Worm (Caenorhabditis elegans) whole organism, L3 larva: Measurements from ENCODE around the gene Y73F8A.36.

Experiments
- ceh-9 ChIP-seq: sonication (generic microtip); optimal IDR thresholded peaks from 2 replicates; lab custom pipeline; 2018; ENCODE audit warnings: missing biosample characterization, missing genetic modification characterization
- daf-12 ChIP-seq: fragments of 150-350 bp; optimal IDR thresholded peaks from 2 replicates; lab custom pipeline; 2014; ENCODE audit warnings: missing biosample characterization, missing genetic modification reagents, missing genetic modification characterization
- nhr-28 ChIP-seq: fragments of 150-350 bp; optimal IDR thresholded peaks from 2 replicates; lab custom pipeline; 2014; ENCODE audit warnings: missing biosample characterization, missing genetic modification characterization
- unc-62 ChIP-seq: fragments of 150-350 bp; sonication (generic microtip); optimal IDR thresholded peaks from 4 replicates; lab custom pipeline; 2014; ENCODE audit warnings: missing biosample characterization, missing genetic modification reagents, missing genetic modification characterization

ce11 chrIV:15235856-15236255 lies 9.9 kb upstream of the Y73F8A.36 start, which contains the start of gene lgc-52:
- TF ChIP-seq daf-12 (tag; lab: Kevin White, UChicago) (no peak), nhr-28 (tag; lab: Kevin White, UChicago) (no peak), unc-62 (GFP tag; lab: Kevin White, UChicago) (no peak), ceh-9 (tag; lab: Kevin White, UChicago) (no peak)
